Worm (Caenorhabditis elegans) whole organism, late embryonic: Measurements from ENCODE around the gene Y17G9B.4.

Source experiments
- ama-1 ChIP-seq: fragments of 150-350 bp; optimal IDR thresholded peaks from 2 replicates; lab custom pipeline; 2014
- ceh-14 ChIP-seq: sonication (generic microtip); optimal IDR thresholded peaks from 2 replicates; lab custom pipeline; 2016; ENCODE audit warnings: missing genotype, missing genetic modification characterization, missing compliant biosample characterization
- fkh-10 ChIP-seq: fragments of 150-350 bp; optimal IDR thresholded peaks from 2 replicates; lab custom pipeline; 2014; ENCODE audit warnings: missing biosample characterization, missing genetic modification reagents, missing genetic modification characterization
- gmeb-2 ChIP-seq: sonication (generic microtip); optimal IDR thresholded peaks from 2 replicates; lab custom pipeline; 2016; ENCODE audit warnings: missing genetic modification characterization, inconsistent platforms, missing compliant biosample characterization
- hlh-30 ChIP-seq: sonication (generic microtip); optimal IDR thresholded peaks from 2 replicates; lab custom pipeline; 2017; ENCODE audit warnings: antibody characterized with exemption, missing genetic modification characterization, missing compliant biosample characterization; ENCODE audit not compliant: insufficient read depth
- pax-1 ChIP-seq: fragments of 150-350 bp; optimal IDR thresholded peaks from 2 replicates; lab custom pipeline; 2014; ENCODE audit warnings: missing biosample characterization, missing genetic modification characterization
- pha-4 ChIP-seq: fragments of 150-350 bp; optimal IDR thresholded peaks from 2 replicates; lab custom pipeline; 2018; ENCODE audit warnings: missing biosample characterization, missing genetic modification reagents, missing genetic modification characterization

ce11 chrIV:4764422-4764821 lies 12.5 kb downstream of the Y17G9B.4 start, which contains the start of gene npp-26:
- TF ChIP-seq gmeb-2 (tag; lab: Kevin White, UChicago): no peak
- TF ChIP-seq ceh-14 (tag; lab: Kevin White, UChicago): no peak
- TF ChIP-seq pax-1 (tag; lab: Kevin White, UChicago): no peak
- no peak for TF ChIP-seq hlh-30 (tag; lab: Kevin White, UChicago)
- TF ChIP-seq ama-1: no peak
- no peak for TF ChIP-seq pha-4 (tag; lab: Kevin White, UChicago)
- TF ChIP-seq fkh-10 (GFP tag; lab: Kevin White, UChicago): no peak
